Worm (Caenorhabditis elegans) whole organism, L1 larva: ENCODE measurements around the gene cebp-1.

Experiments
- ama-1 ChIP-seq: fragments of 150-350 bp; optimal IDR thresholded peaks from 2 replicates; lab custom pipeline; 2014
- egl-27 ChIP-seq, 2 experiments: fragments of 150-350 bp in 1 of 2; sonication (generic microtip); optimal IDR thresholded peaks; 3 replicates each; lab custom pipeline; 2017 to 2018; ENCODE audit warnings: missing biosample characterization in 2 of 2, missing genetic modification characterization in 2 of 2, missing genetic modification reagents in 2 of 2
- elt-2 ChIP-seq: sonication (generic microtip); optimal IDR thresholded peaks from 2 replicates; lab custom pipeline; 2016; ENCODE audit warnings: missing genetic modification characterization, mild to moderate bottlenecking, inconsistent platforms, missing compliant biosample characterization, missing genetic modification reagents
- ets-5 ChIP-seq: fragments of 200-800 bp; sonication (Bioruptor generic); IDR thresholded peaks from 2 replicates; pipeline ENCODE4 v1.3.6; 2022; ENCODE audit warnings: missing genetic modification characterization, missing compliant biosample characterization
- lsy-2 ChIP-seq, 2 experiments: fragments of 150-350 bp; optimal IDR thresholded peaks; 2 replicates each; lab custom pipeline; 2014; ENCODE audit warnings: missing biosample characterization in 2 of 2, missing genetic modification characterization in 2 of 2
- mdl-1 ChIP-seq, 2 experiments: fragments of 150-350 bp; optimal IDR thresholded peaks; 2 replicates each; lab custom pipeline; 2014 to 2017; ENCODE audit warnings: missing biosample characterization in 2 of 2, missing genetic modification characterization in 2 of 2, inconsistent platforms in 1 of 2
- nhr-11 ChIP-seq: fragments of 150-350 bp; optimal IDR thresholded peaks from 2 replicates; lab custom pipeline; 2014; ENCODE audit warnings: missing biosample characterization, missing genetic modification characterization
- nhr-237 ChIP-seq: fragments of 150-350 bp; optimal IDR thresholded peaks from 2 replicates; lab custom pipeline; 2014; ENCODE audit warnings: missing biosample characterization, missing genetic modification characterization
- nhr-28 ChIP-seq: fragments of 150-350 bp; optimal IDR thresholded peaks from 2 replicates; lab custom pipeline; 2014; ENCODE audit warnings: missing biosample characterization, missing genetic modification characterization
- pag-3 ChIP-seq: sonication (generic microtip); optimal IDR thresholded peaks from 2 replicates; lab custom pipeline; 2017; ENCODE audit warnings: missing genetic modification characterization, mild to moderate bottlenecking, missing compliant biosample characterization, antibody characterized with exemption, borderline replicate concordance; ENCODE audit not compliant: insufficient read depth
- sup-37 ChIP-seq: fragments of 200-800 bp; sonication (Bioruptor generic); optimal IDR thresholded peaks from 2 replicates; lab custom pipeline; 2018; ENCODE audit warnings: mild to moderate bottlenecking, missing genetic modification characterization, missing compliant biosample characterization
- tbx-2 ChIP-seq: sonication (generic microtip); optimal IDR thresholded peaks from 2 replicates; lab custom pipeline; 2016; ENCODE audit warnings: missing genetic modification characterization, missing compliant biosample characterization
- unc-130 ChIP-seq: fragments of 150-350 bp; optimal IDR thresholded peaks from 2 replicates; lab custom pipeline; 2017; ENCODE audit warnings: missing biosample characterization, missing genetic modification characterization, inconsistent platforms
- zag-1 ChIP-seq: fragments of 150-350 bp; optimal IDR thresholded peaks from 2 replicates; lab custom pipeline; 2014; ENCODE audit warnings: missing biosample characterization, missing genetic modification characterization

DNA sequence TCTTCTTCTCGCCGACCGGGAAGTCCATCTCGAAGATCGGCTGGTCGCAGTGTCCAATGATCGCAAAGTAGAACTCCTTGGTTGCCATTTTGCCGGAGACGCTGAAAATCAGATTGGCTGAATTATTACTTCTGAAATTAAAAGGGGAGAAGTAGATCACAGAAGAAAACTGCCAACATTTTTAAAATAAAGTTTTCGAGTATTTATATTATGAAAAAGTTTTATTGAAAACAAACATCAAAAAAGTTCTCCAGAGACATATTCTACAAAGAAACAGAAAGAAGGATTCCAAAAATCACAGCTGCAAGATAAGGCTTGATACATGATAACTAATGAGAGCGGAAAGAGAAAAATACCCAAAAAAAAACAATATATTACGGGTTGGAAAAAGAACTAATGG lies 13.5 kb downstream of the cebp-1 start, which contains the start of gene sedl-1:
- TF ChIP-seq nhr-237, result no peak
- TF ChIP-seq ama-1 (lab: Kevin White, UChicago), result no peak
- TF ChIP-seq pag-3 (tag; lab: Kevin White, UChicago), result no peak
- TF ChIP-seq unc-130 (tag; lab: Kevin White, UChicago), result no peak
- no peak for TF ChIP-seq nhr-11 (tag; lab: Kevin White, UChicago)
- no peak for TF ChIP-seq sup-37
- no peak for TF ChIP-seq zag-1 (tag; lab: Kevin White, UChicago)
- no peak for TF ChIP-seq lsy-2 (tag; optimal IDR thresholded peaks at IDR 0.05; lab: Kevin White, UChicago)
- TF ChIP-seq mdl-1 (tag; optimal IDR thresholded peaks at IDR 0.05; lab: Kevin White, UChicago), result no peak
- TF ChIP-seq tbx-2, result no peak
- TF ChIP-seq ets-5 (GFP tag; lab: Robert Waterston, UW), result no peak
- no peak for TF ChIP-seq nhr-28
- TF ChIP-seq egl-27 (tag; optimal IDR thresholded peaks at IDR 0.05; lab: Kevin White, UChicago), result no peak
- no peak for TF ChIP-seq elt-2
